Worm (Caenorhabditis elegans) whole organism, L3 larva: Measurements from ENCODE around the gene lido-1.

ENCODE experiments used
- ZK546.5 ChIP-seq: sonication (generic microtip); optimal IDR thresholded peaks from 2 replicates; lab custom pipeline; 2017; ENCODE audit warnings: missing biosample characterization, missing genetic modification characterization
- ama-1 ChIP-seq: fragments of 150-350 bp; optimal IDR thresholded peaks from 2 replicates; lab custom pipeline; 2018
- ceh-82 ChIP-seq: fragments of 150-350 bp; optimal IDR thresholded peaks from 2 replicates; lab custom pipeline; 2014; ENCODE audit warnings: missing biosample characterization, missing genetic modification characterization
- egl-5 ChIP-seq: fragments of 150-350 bp; optimal IDR thresholded peaks from 2 replicates; lab custom pipeline; 2017; ENCODE audit warnings: missing biosample characterization, missing genetic modification reagents, missing genetic modification characterization, inconsistent platforms
- elt-1 ChIP-seq: fragments of 150-350 bp; optimal IDR thresholded peaks from 2 replicates; lab custom pipeline; 2014; ENCODE audit warnings: missing biosample characterization, missing genetic modification characterization
- eor-1 ChIP-seq, 2 experiments: fragments of 150-350 bp; optimal IDR thresholded peaks; 2 replicates each; lab custom pipeline; 2014 to 2018; ENCODE audit warnings: missing biosample characterization in 2 of 2, missing genetic modification characterization in 2 of 2
- fkh-10 ChIP-seq: sonication (generic microtip); optimal IDR thresholded peaks from 2 replicates; lab custom pipeline; 2017; ENCODE audit warnings: missing biosample characterization, missing genetic modification reagents, missing genetic modification characterization
- fkh-2 ChIP-seq: fragments of 150-350 bp; optimal IDR thresholded peaks from 2 replicates; lab custom pipeline; 2014; ENCODE audit warnings: missing biosample characterization, missing genetic modification reagents, missing genetic modification characterization
- fos-1 ChIP-seq: fragments of 150-350 bp; optimal IDR thresholded peaks from 2 replicates; lab custom pipeline; 2014; ENCODE audit warnings: missing biosample characterization, missing genetic modification characterization
- hmg-11 ChIP-seq: sonication (generic microtip); optimal IDR thresholded peaks from 2 replicates; lab custom pipeline; 2016; ENCODE audit warnings: missing genetic modification characterization, missing compliant biosample characterization
- lsy-12 ChIP-seq: sonication (generic microtip); optimal IDR thresholded peaks from 2 replicates; lab custom pipeline; 2016; ENCODE audit warnings: mild to moderate bottlenecking, missing genetic modification characterization, missing compliant biosample characterization
- nfya-1 ChIP-seq: sonication (generic microtip); optimal IDR thresholded peaks from 2 replicates; lab custom pipeline; 2017; ENCODE audit warnings: missing genetic modification characterization, mild to moderate bottlenecking, missing compliant biosample characterization, antibody characterized with exemption, moderate library complexity; ENCODE audit not compliant: insufficient read depth
- nhr-237 ChIP-seq: fragments of 150-350 bp; optimal IDR thresholded peaks from 2 replicates; lab custom pipeline; 2014; ENCODE audit warnings: missing biosample characterization, missing genetic modification characterization
- nhr-25 ChIP-seq: sonication (generic microtip); optimal IDR thresholded peaks from 2 replicates; lab custom pipeline; 2017; ENCODE audit warnings: missing biosample characterization, missing genetic modification characterization
- nhr-28 ChIP-seq: fragments of 150-350 bp; optimal IDR thresholded peaks from 2 replicates; lab custom pipeline; 2014; ENCODE audit warnings: missing biosample characterization, missing genetic modification characterization
- nhr-43 ChIP-seq: sonication (generic microtip); optimal IDR thresholded peaks from 2 replicates; lab custom pipeline; 2016; ENCODE audit warnings: mild to moderate bottlenecking, missing genetic modification characterization, missing compliant biosample characterization; ENCODE audit not compliant: poor library complexity, severe bottlenecking
- sea-2 ChIP-seq: fragments of 150-350 bp; sonication (generic microtip); optimal IDR thresholded peaks from 4 replicates; lab custom pipeline; 2014; ENCODE audit warnings: missing biosample characterization, missing genetic modification reagents, missing genetic modification characterization
- snpc-4 ChIP-seq: fragments of 150-350 bp; optimal IDR thresholded peaks from 2 replicates; lab custom pipeline; 2014; ENCODE audit warnings: missing biosample characterization, missing genetic modification characterization
- tbx-2 ChIP-seq: sonication (generic microtip); optimal IDR thresholded peaks from 2 replicates; lab custom pipeline; 2016; ENCODE audit warnings: mild to moderate bottlenecking, missing genetic modification characterization, missing compliant biosample characterization
- ztf-11 ChIP-seq: fragments of 150-350 bp; optimal IDR thresholded peaks from 2 replicates; lab custom pipeline; 2014; ENCODE audit warnings: missing biosample characterization, missing genetic modification characterization

lido-1 gene

ce11 chrX:17045529-17045928 is 50.8 kb downstream of the lido-1 start, which contains the start of gene C30G4.2:
Gene C30G4.2, minus strand, starts transcription at chrX:17045629.
- no peak for TF ChIP-seq tbx-2 (tag; lab: Kevin White, UChicago)
- TF ChIP-seq nhr-25 (tag; lab: Kevin White, UChicago): no peak
- TF ChIP-seq lsy-12 (tag; lab: Kevin White, UChicago): no peak
- TF ChIP-seq fkh-2 (tag; lab: Kevin White, UChicago): no peak
- TF ChIP-seq nfya-1 (tag; lab: Kevin White, UChicago): no peak
- TF ChIP-seq snpc-4: no peak
- TF ChIP-seq ceh-82 (tag; lab: Kevin White, UChicago): no peak
- TF ChIP-seq nhr-237 (tag; lab: Kevin White, UChicago): no peak
- TF ChIP-seq nhr-28 (tag; lab: Kevin White, UChicago): no peak
- no peak for TF ChIP-seq ZK546.5 (tag; lab: Kevin White, UChicago)
- no peak for TF ChIP-seq fkh-10 (GFP tag; lab: Kevin White, UChicago)
- no peak for TF ChIP-seq sea-2 (GFP tag; lab: Kevin White, UChicago)
- no peak for TF ChIP-seq elt-1 (tag; lab: Kevin White, UChicago)
- no peak for TF ChIP-seq ama-1 (lab: Kevin White, UChicago)
- no peak for TF ChIP-seq hmg-11
- no peak for TF ChIP-seq ztf-11 (tag; lab: Kevin White, UChicago)
- no peak for TF ChIP-seq fos-1 (tag; lab: Kevin White, UChicago)
- TF ChIP-seq egl-5: no peak
- TF ChIP-seq eor-1 (tag; optimal IDR thresholded peaks at IDR 0.05; lab: Kevin White, UChicago): no peak
- no peak for TF ChIP-seq nhr-43 (tag; lab: Kevin White, UChicago)
